Fruit fly (Drosophila melanogaster) whole organism, embryonic: Measurements from ENCODE around the gene Eig71Ej.

Experiments
- B-H2 ChIP-seq: fragments of 200-800 bp; sonication (Bioruptor generic); optimal IDR thresholded peaks from 2 replicates; lab custom pipeline; 2018; ENCODE audit warnings: missing biosample characterization, mild to moderate bottlenecking, missing genetic modification characterization
- Bdp1 ChIP-seq: fragments of 200-800 bp; sonication (Bioruptor generic); optimal IDR thresholded peaks from 3 replicates; lab custom pipeline; 2016; ENCODE audit warnings: missing biosample characterization, missing genetic modification characterization
- CG1024 ChIP-seq: fragments of 200-800 bp; sonication (Bioruptor generic); IDR thresholded peaks from 2 replicates; pipeline ENCODE4 v1.3.6; 2022; ENCODE audit warnings: missing biosample characterization, missing genetic modification characterization
- CG10462 ChIP-seq: fragments of 200-800 bp; sonication (Bioruptor generic); optimal IDR thresholded peaks from 2 replicates; lab custom pipeline; 2016; ENCODE audit warnings: missing biosample characterization, missing genetic modification characterization
- CG11247 ChIP-seq: fragments of 200-800 bp; sonication (Bioruptor generic); IDR thresholded peaks from 2 replicates; pipeline ENCODE4 v1.3.6; 2022; ENCODE audit warnings: missing biosample characterization, missing genetic modification characterization
- CG12299 ChIP-seq: fragments of 200-800 bp; sonication (Bioruptor generic); optimal IDR thresholded peaks from 2 replicates; lab custom pipeline; 2018; ENCODE audit warnings: missing biosample characterization, mild to moderate bottlenecking, missing genetic modification characterization
- CG12391 ChIP-seq: fragments of 200-800 bp; sonication (Bioruptor generic); optimal IDR thresholded peaks from 3 replicates; lab custom pipeline; 2018; ENCODE audit warnings: missing biosample characterization, mild to moderate bottlenecking, missing genetic modification characterization, moderate library complexity
- CG12769 ChIP-seq: fragments of 200-800 bp; sonication (Bioruptor generic); optimal IDR thresholded peaks from 2 replicates; lab custom pipeline; 2019; ENCODE audit warnings: missing biosample characterization, mild to moderate bottlenecking, missing genetic modification characterization, moderate library complexity
- CG14014 ChIP-seq: fragments of 200-800 bp; sonication (Bioruptor generic); IDR thresholded peaks from 2 replicates; pipeline ENCODE4 v1.3.6; 2022; ENCODE audit warnings: missing biosample characterization, missing genetic modification characterization
- CG14860 ChIP-seq: fragments of 200-800 bp; sonication (Bioruptor generic); IDR thresholded peaks from 3 replicates; pipeline ENCODE4 v1.3.6; 2022; ENCODE audit warnings: missing biosample characterization, missing genetic modification characterization; ENCODE audit not compliant: partially characterized antibody
- CG14965 ChIP-seq: fragments of 200-800 bp; sonication (Bioruptor generic); optimal IDR thresholded peaks from 2 replicates; lab custom pipeline; 2016; ENCODE audit warnings: missing biosample characterization, missing genetic modification characterization, borderline replicate concordance
- CG15601 ChIP-seq: fragments of 200-800 bp; sonication (Bioruptor generic); optimal IDR thresholded peaks from 3 replicates; lab custom pipeline; 2019; ENCODE audit warnings: missing biosample characterization, mild to moderate bottlenecking, missing genetic modification characterization, moderate library complexity
- CG16813 ChIP-seq: fragments of 200-800 bp; sonication (Bioruptor generic); IDR thresholded peaks from 3 replicates; pipeline ENCODE4 v1.3.6; 2022; ENCODE audit warnings: missing biosample characterization, missing genetic modification characterization; ENCODE audit not compliant: partially characterized antibody
- CG17385 ChIP-seq: fragments of 200-800 bp; sonication (Bioruptor generic); optimal IDR thresholded peaks from 3 replicates; lab custom pipeline; 2018; ENCODE audit warnings: missing biosample characterization, mild to moderate bottlenecking, missing genetic modification characterization
- CG17568 ChIP-seq: fragments of 200-800 bp; sonication (Bioruptor generic); optimal IDR thresholded peaks from 2 replicates; lab custom pipeline; 2018; ENCODE audit warnings: missing biosample characterization, mild to moderate bottlenecking, missing genetic modification characterization, moderate library complexity
- CG18262 ChIP-seq: fragments of 200-800 bp; optimal IDR thresholded peaks from 3 replicates; lab custom pipeline; 2019; ENCODE audit warnings: missing biosample characterization, mild to moderate bottlenecking, missing genetic modification characterization, moderate library complexity
- CG18599 ChIP-seq: fragments of 200-800 bp; sonication (Bioruptor generic); optimal IDR thresholded peaks from 3 replicates; lab custom pipeline; 2017; ENCODE audit warnings: missing biosample characterization, missing genetic modification characterization, mild to moderate bottlenecking, moderate library complexity, missing genetic modification reagents
- CG2129 ChIP-seq: fragments of 200-800 bp; sonication (Bioruptor generic); IDR thresholded peaks from 2 replicates; pipeline ENCODE4 v1.3.6; 2022; ENCODE audit warnings: missing biosample characterization, missing genetic modification characterization; ENCODE audit not compliant: partially characterized antibody
- CG4730 ChIP-seq: fragments of 200-800 bp; sonication (Bioruptor generic); IDR thresholded peaks from 2 replicates; pipeline ENCODE4 v1.3.6; 2022; ENCODE audit warnings: missing biosample characterization, missing genetic modification characterization
- CG5180 ChIP-seq: fragments of 200-800 bp; sonication (Bioruptor generic); optimal IDR thresholded peaks from 3 replicates; lab custom pipeline; 2017; ENCODE audit warnings: missing biosample characterization, missing genetic modification characterization, mild to moderate bottlenecking, moderate library complexity, missing genetic modification reagents
- H15 ChIP-seq: fragments of 200-800 bp; sonication (Bioruptor generic); IDR thresholded peaks from 3 replicates; pipeline ENCODE4 v1.3.6; 2022; ENCODE audit warnings: missing biosample characterization, missing genetic modification characterization
- Hand ChIP-seq: fragments of 200-800 bp; sonication (Bioruptor generic); optimal IDR thresholded peaks from 2 replicates; lab custom pipeline; 2017; ENCODE audit warnings: mild to moderate bottlenecking, missing biosample characterization, missing genetic modification reagents, missing genetic modification characterization
- Hey ChIP-seq: fragments of 200-800 bp; sonication (Bioruptor generic); optimal IDR thresholded peaks from 3 replicates; lab custom pipeline; 2018; ENCODE audit warnings: missing biosample characterization, mild to moderate bottlenecking, missing genetic modification characterization
- HmgZ ChIP-seq: fragments of 200-800 bp; sonication (Bioruptor generic); optimal IDR thresholded peaks from 2 replicates; lab custom pipeline; 2018; ENCODE audit warnings: missing biosample characterization, mild to moderate bottlenecking, missing genetic modification characterization
- Mes4 ChIP-seq: fragments of 200-800 bp; sonication (Bioruptor generic); optimal IDR thresholded peaks from 2 replicates; lab custom pipeline; 2016; ENCODE audit warnings: missing biosample characterization, missing genetic modification characterization
- NFAT ChIP-seq: fragments of 200-800 bp; sonication (Bioruptor generic); IDR thresholded peaks from 2 replicates; pipeline ENCODE4 v1.3.6; 2022; ENCODE audit warnings: missing biosample characterization, missing genetic modification characterization
- NfI ChIP-seq: fragments of 200-800 bp; sonication (Bioruptor generic); optimal IDR thresholded peaks from 3 replicates; lab custom pipeline; 2018; ENCODE audit warnings: missing biosample characterization, mild to moderate bottlenecking, missing genetic modification characterization, moderate library complexity
- Poxn ChIP-seq: fragments of 200-800 bp; sonication (Bioruptor generic); IDR thresholded peaks from 2 replicates; pipeline ENCODE4 v1.3.6; 2022; ENCODE audit warnings: missing biosample characterization, missing genetic modification characterization
- Ravus ChIP-seq: fragments of 200-800 bp; sonication (Bioruptor generic); IDR thresholded peaks from 2 replicates; pipeline ENCODE4 v1.3.6; 2022; ENCODE audit warnings: missing biosample characterization, missing genetic modification characterization
- Sox102F ChIP-seq: fragments of 200-800 bp; sonication (Bioruptor generic); optimal IDR thresholded peaks from 2 replicates; lab custom pipeline; 2018; ENCODE audit warnings: missing biosample characterization, mild to moderate bottlenecking, missing genetic modification characterization, moderate library complexity
- Taf1 ChIP-seq: fragments of 200-800 bp; sonication (Bioruptor generic); IDR thresholded peaks from 2 replicates; pipeline ENCODE4 v1.3.6; 2022; ENCODE audit warnings: missing biosample characterization, missing genetic modification characterization
- Usf ChIP-seq: fragments of 200-800 bp; sonication (Bioruptor generic); optimal IDR thresholded peaks from 2 replicates; lab custom pipeline; 2017; ENCODE audit warnings: missing genotype, missing biosample characterization, missing genetic modification characterization
- ase ChIP-seq: fragments of 200-800 bp; sonication (Bioruptor generic); IDR thresholded peaks from 3 replicates; pipeline ENCODE4 v1.3.6; 2022; ENCODE audit warnings: missing biosample characterization, missing genetic modification characterization
- chinmo ChIP-seq: fragments of 200-800 bp; sonication (Bioruptor generic); IDR thresholded peaks from 4 replicates; pipeline ENCODE4 v1.3.6; 2022; ENCODE audit warnings: missing biosample characterization, missing genetic modification characterization; ENCODE audit not compliant: partially characterized antibody
- dmrt99B ChIP-seq: fragments of 200-800 bp; sonication (Bioruptor generic); optimal IDR thresholded peaks from 2 replicates; lab custom pipeline; 2018; ENCODE audit warnings: missing biosample characterization, mild to moderate bottlenecking, missing genetic modification characterization, moderate library complexity
- dpn ChIP-seq, 2 experiments: fragments of 200-800 bp; sonication (Bioruptor generic); optimal IDR thresholded peaks; 3 replicates each; lab custom pipeline; 2016; ENCODE audit warnings: missing biosample characterization in 2 of 2, missing genetic modification characterization in 2 of 2
- eyg ChIP-seq: fragments of 200-800 bp; sonication (Bioruptor generic); optimal IDR thresholded peaks from 3 replicates; lab custom pipeline; 2016; ENCODE audit warnings: missing biosample characterization, missing genetic modification characterization
- ftz-f1 ChIP-seq: fragments of 200-800 bp; sonication (Bioruptor generic); optimal IDR thresholded peaks from 2 replicates; lab custom pipeline; 2016; ENCODE audit warnings: missing biosample characterization, missing genetic modification characterization
- gce ChIP-seq: fragments of 200-800 bp; sonication (Bioruptor generic); IDR thresholded peaks from 3 replicates; pipeline ENCODE4 v1.3.6; 2022; ENCODE audit warnings: missing biosample characterization, missing genetic modification characterization
- gem ChIP-seq: fragments of 200-800 bp; sonication (Bioruptor generic); optimal IDR thresholded peaks from 2 replicates; lab custom pipeline; 2019; ENCODE audit warnings: missing biosample characterization, mild to moderate bottlenecking, missing genetic modification characterization, moderate library complexity
- gfzf ChIP-seq: fragments of 200-800 bp; sonication (Bioruptor generic); optimal IDR thresholded peaks from 2 replicates; lab custom pipeline; 2016; ENCODE audit warnings: missing biosample characterization, mild to moderate bottlenecking, missing genetic modification characterization, moderate library complexity
- insv ChIP-seq, 2 experiments: fragments of 200-800 bp; sonication (Bioruptor generic); optimal IDR thresholded peaks; 3 replicates each; lab custom pipeline; 2016 to 2018; ENCODE audit warnings: missing biosample characterization in 2 of 2, missing genetic modification characterization in 2 of 2
- inv ChIP-seq: fragments of 200-800 bp; sonication (Bioruptor generic); IDR thresholded peaks from 2 replicates; pipeline ENCODE4 v1.3.6; 2022; ENCODE audit warnings: missing biosample characterization, missing genetic modification characterization; ENCODE audit not compliant: partially characterized antibody
- lola ChIP-seq, 3 experiments: fragments of >200 bp in 2 of 3; fragments of 200-800 bp in 1 of 3; sonication (Bioruptor generic) in 1 of 3; optimal IDR thresholded peaks; 2 replicates each; lab custom pipeline; 2017 to 2019; ENCODE audit warnings: missing biosample characterization in 3 of 3, missing genetic modification characterization in 3 of 3, mild to moderate bottlenecking in 1 of 3, moderate library complexity in 1 of 3
- nmo ChIP-seq: fragments of 200-800 bp; sonication (Bioruptor generic); optimal IDR thresholded peaks from 2 replicates; lab custom pipeline; 2018; ENCODE audit warnings: missing biosample characterization, mild to moderate bottlenecking, missing genetic modification characterization, moderate library complexity
- org-1 ChIP-seq: fragments of 200-800 bp; sonication (Bioruptor generic); optimal IDR thresholded peaks from 2 replicates; lab custom pipeline; 2017; ENCODE audit warnings: missing biosample characterization, missing genetic modification characterization
- tap ChIP-seq: fragments of 200-800 bp; optimal IDR thresholded peaks from 3 replicates; lab custom pipeline; 2019; ENCODE audit warnings: missing biosample characterization, mild to moderate bottlenecking, missing genetic modification characterization, moderate library complexity
- tin ChIP-seq: fragments of 200-800 bp; sonication (Bioruptor generic); optimal IDR thresholded peaks from 3 replicates; lab custom pipeline; 2016; ENCODE audit warnings: missing biosample characterization, missing genetic modification characterization
- usp ChIP-seq: fragments of >200 bp; optimal IDR thresholded peaks from 2 replicates; lab custom pipeline; 2017; ENCODE audit warnings: missing biosample characterization, missing genetic modification characterization

Eig71Ej gene

dm6 chr3L:15699626-15700337 lies 39.0 kb upstream of the Eig71Ej start, which contains the start of gene comm2 (continued):
- TF ChIP-seq dmrt99B (tag; lab: Kevin White, UChicago) (no peak), dpn (GFP tag; optimal IDR thresholded peaks at IDR 0.05; lab: Kevin White, UChicago) (no peak), CG10462 (GFP tag; lab: Kevin White, UChicago) (no peak), chinmo (GFP tag; lab: Robert Waterston, UW) (peak; percentile 89; the same call in 3 of the 4 replicates), NfI (no peak), Usf (GFP tag; lab: Kevin White, UChicago) (no peak), eyg (GFP tag; lab: Kevin White, UChicago) (no peak), Taf1 (GFP tag; lab: Robert Waterston, UW) (no peak), CG17568 (GFP tag; lab: Kevin White, UChicago) (no peak), CG16813 (GFP tag; lab: Robert Waterston, UW) (no peak), CG18599 (GFP tag; lab: Kevin White, UChicago) (no peak), CG1024 (no peak), CG2129 (GFP tag; lab: Robert Waterston, UW) (no peak), Mes4 (no peak), nmo (GFP tag; lab: Kevin White, UChicago) (no peak), Ravus (GFP tag; lab: Robert Waterston, UW) (no peak), ftz-f1 (GFP tag; lab: Kevin White, UChicago) (no peak), Bdp1 (GFP tag; lab: Kevin White, UChicago) (no peak), Hey (no peak), CG5180 (peak; percentile 30), B-H2 (GFP tag; lab: Kevin White, UChicago) (no peak), CG17385 (GFP tag; lab: Kevin White, UChicago) (peak; percentile 1), NFAT (GFP tag; lab: Robert Waterston, UW) (no peak), Poxn (no peak), H15 (no peak), CG11247 (GFP tag; lab: Robert Waterston, UW) (no peak), tin (GFP tag; lab: Kevin White, UChicago) (no peak), inv (peak; percentile 38; the same call in 1 of the 2 replicates), usp (no peak), Hand (GFP tag; lab: Kevin White, UChicago) (no peak), CG14965 (GFP tag; lab: Kevin White, UChicago) (no peak), HmgZ (no peak), tap (tag; lab: Kevin White, UChicago) (no peak), gce (GFP tag; lab: Robert Waterston, UW) (no peak), gem (tag; lab: Kevin White, UChicago) (no peak), Sox102F (no peak), CG18262 (tag; lab: Kevin White, UChicago) (no peak), ase (GFP tag; lab: Robert Waterston, UW) (no peak), CG14014 (no peak), insv (GFP tag; optimal IDR thresholded peaks at IDR 0.05; lab: Kevin White, UChicago) (no peak), lola (GFP tag; optimal IDR thresholded peaks at IDR 0.05; lab: Kevin White, UChicago) (no peak), CG4730 (GFP tag; lab: Robert Waterston, UW) (no peak), CG14860 (GFP tag; lab: Robert Waterston, UW) (no peak), CG12299 (tag; lab: Kevin White, UChicago) (no peak), CG12391 (tag; lab: Kevin White, UChicago) (no peak), org-1 (GFP tag; lab: Kevin White, UChicago) (no peak), CG15601 (tag; lab: Kevin White, UChicago) (no peak), gfzf (no peak), CG12769 (tag; lab: Kevin White, UChicago) (peak; percentile 94)
